Fruit fly (Drosophila melanogaster): ENCODE results near the gene CG13738.

DNA sequence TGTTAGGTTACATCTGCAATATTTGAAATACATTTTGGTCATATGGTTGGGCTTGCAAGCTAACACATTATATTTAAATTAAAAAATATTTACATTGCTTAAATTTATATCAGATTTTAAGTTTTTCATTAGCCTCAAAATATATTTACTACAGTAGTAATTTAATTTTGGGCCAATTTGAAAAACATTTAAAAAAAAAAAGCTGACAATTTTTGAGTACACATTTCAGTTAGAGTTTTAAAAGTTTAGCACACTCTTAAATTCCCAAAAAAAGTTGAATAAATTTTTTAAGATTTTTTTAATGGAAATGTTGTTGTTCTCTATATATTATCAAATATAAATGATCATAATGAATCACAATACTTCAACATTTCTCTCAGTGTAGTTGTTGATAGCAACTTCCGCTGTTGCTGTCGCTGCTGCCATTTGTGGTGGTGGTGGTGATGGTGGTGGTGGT lies 16.0 kb downstream of the CG13738 start:
- TF ChIP-seq Sox102F (GFP tag; optimal IDR thresholded peaks at IDR 0.05) (no peak), fd85E (GFP tag; optimal IDR thresholded peaks at IDR 0.05) (no peak), CG34406 (GFP tag; optimal IDR thresholded peaks at IDR 0.05) (peak; percentile 26), Hr39 (GFP tag; optimal IDR thresholded peaks at IDR 0.05) (no peak)

Measured in whole organism, prepupa.